Worm (Caenorhabditis elegans) whole organism, mixed stage, embryonic: ENCODE results near the gene che-6.

ENCODE experiments used
- hlh-1 ChIP-seq: fragments of 150-350 bp; optimal IDR thresholded peaks from 2 replicates; lab custom pipeline; 2014; ENCODE audit warnings: missing biosample characterization, missing genetic modification reagents, missing genetic modification characterization
- lsy-2 ChIP-seq: fragments of 150-350 bp; optimal IDR thresholded peaks from 2 replicates; lab custom pipeline; 2014; ENCODE audit warnings: missing biosample characterization, missing genetic modification characterization
- nhr-237 ChIP-seq: fragments of 150-350 bp; optimal IDR thresholded peaks from 2 replicates; lab custom pipeline; 2014; ENCODE audit warnings: missing biosample characterization, missing genetic modification characterization
- nhr-28 ChIP-seq: fragments of 150-350 bp; optimal IDR thresholded peaks from 2 replicates; lab custom pipeline; 2014; ENCODE audit warnings: missing biosample characterization, missing genetic modification characterization
- pha-4 ChIP-seq: fragments of 150-350 bp; optimal IDR thresholded peaks from 2 replicates; lab custom pipeline; 2018; ENCODE audit warnings: missing biosample characterization, missing genetic modification reagents, missing genetic modification characterization
- unc-39 ChIP-seq: fragments of 150-350 bp; optimal IDR thresholded peaks from 2 replicates; lab custom pipeline; 2014; ENCODE audit warnings: missing biosample characterization, missing genetic modification characterization
- zip-8 ChIP-seq: fragments of 150-350 bp; optimal IDR thresholded peaks from 2 replicates; lab custom pipeline; 2014; ENCODE audit warnings: missing biosample characterization, missing genetic modification characterization
- ztf-11 ChIP-seq: fragments of 150-350 bp; optimal IDR thresholded peaks from 2 replicates; lab custom pipeline; 2014; ENCODE audit warnings: missing biosample characterization, missing genetic modification characterization

DNA sequence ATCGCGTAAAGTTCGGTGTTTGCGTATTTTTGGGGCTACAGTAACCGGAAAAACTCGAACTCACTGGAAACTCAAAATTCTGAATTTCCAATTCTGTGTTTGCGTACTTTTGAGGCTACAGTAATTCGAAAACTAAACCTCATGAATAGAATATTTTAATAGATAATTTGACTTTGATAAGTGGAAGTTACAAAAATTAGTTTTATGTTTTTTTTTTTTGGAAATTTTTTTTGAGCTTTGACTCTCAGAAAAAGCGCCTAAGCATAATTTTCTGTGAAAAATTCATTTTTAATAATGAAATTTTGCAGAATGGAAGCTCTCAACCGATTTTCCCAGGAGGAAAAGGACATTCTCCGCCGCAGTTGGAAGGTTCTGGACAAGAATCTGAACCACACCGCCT lies 11.3 kb upstream of the che-6 start, which contains the start of gene glb-7:
- TF ChIP-seq hlh-1 (tag; lab: Kevin White, UChicago) = no peak
- no peak for TF ChIP-seq zip-8 (tag; lab: Kevin White, UChicago)
- TF ChIP-seq nhr-237 (tag; lab: Kevin White, UChicago) = no peak
- TF ChIP-seq lsy-2 = no peak
- no peak for TF ChIP-seq nhr-28
- TF ChIP-seq pha-4 (tag; lab: Kevin White, UChicago) = no peak
- TF ChIP-seq ztf-11 (tag; lab: Kevin White, UChicago) = no peak
- TF ChIP-seq unc-39 = no peak
